Worm (Caenorhabditis elegans): Measurements from ENCODE around the gene F35C11.5.

The F35C11.5 gene

DNA sequence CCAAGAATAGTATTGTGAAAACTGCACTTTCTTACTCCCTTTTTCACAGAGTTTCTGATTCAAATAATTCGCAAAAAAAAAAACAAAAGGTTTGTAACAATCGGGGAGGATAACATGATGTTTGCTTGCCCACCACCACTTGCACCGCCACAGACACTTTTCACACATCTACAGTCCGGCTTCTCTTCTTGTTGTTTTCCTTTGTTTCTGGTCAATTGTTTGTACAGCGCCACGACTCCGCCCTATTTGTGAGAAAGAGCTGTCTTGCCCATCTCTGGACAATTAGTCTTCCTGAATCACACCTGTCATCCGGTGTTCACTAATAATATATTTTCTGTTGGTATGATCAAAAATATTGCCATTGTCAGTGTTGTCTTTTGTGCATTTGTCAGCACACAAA, 22.6 kb upstream of the F35C11.5 start, which contains the start of gene M110.9:
Gene M110.9 (plus strand): TSS at position 301 of the 400 bp plus-strand sequence.
- TF ChIP-seq T23F11.4 (GFP tag; optimal IDR thresholded peaks at IDR 0.05) (no peak), pros-1 (tag; optimal IDR thresholded peaks at IDR 0.05) (no peak), mec-3 (tag; optimal IDR thresholded peaks at IDR 0.05; ENCODE audit: borderline replicate concordance) (no peak), ceh-22 (tag; optimal IDR thresholded peaks at IDR 0.05) (no peak), elt-4 (tag; optimal IDR thresholded peaks at IDR 0.05) (no peak), ets-4 (tag; optimal IDR thresholded peaks at IDR 0.05) (no peak), fax-1 (tag; optimal IDR thresholded peaks at IDR 0.05) (no peak), zip-5 (tag; optimal IDR thresholded peaks at IDR 0.05) (no peak), hlh-13 (GFP tag; optimal IDR thresholded peaks at IDR 0.05) (no peak), madf-2 (tag; optimal IDR thresholded peaks at IDR 0.05) (no peak), ttx-3 (tag; optimal IDR thresholded peaks at IDR 0.05) (no peak)

DNA sequence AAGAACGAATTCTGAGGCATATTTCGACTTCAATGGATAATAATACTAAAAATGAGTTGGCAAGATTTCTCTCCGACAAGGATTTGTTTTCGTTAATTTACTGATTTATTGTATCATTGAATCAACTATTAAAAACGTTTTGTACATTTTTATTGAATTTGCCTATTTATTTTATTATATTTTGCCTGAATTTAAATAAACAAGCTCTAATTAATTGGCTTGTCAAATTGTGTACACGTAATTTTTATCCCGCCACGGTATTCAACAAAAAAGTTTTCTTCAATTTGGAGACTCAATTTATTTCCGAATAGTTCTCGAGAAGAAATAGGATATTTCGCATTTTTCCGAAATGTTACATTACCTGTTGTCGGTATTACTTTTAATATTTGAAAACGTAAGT, 21.1 kb upstream of the F35C11.5 start, which contains the start of gene M110.7:
Gene M110.7 (plus strand): TSS at position 301 of the 400 bp plus-strand sequence.
- no peak for TF ChIP-seq C38D4.7 (GFP tag; optimal IDR thresholded peaks at IDR 0.05)

DNA sequence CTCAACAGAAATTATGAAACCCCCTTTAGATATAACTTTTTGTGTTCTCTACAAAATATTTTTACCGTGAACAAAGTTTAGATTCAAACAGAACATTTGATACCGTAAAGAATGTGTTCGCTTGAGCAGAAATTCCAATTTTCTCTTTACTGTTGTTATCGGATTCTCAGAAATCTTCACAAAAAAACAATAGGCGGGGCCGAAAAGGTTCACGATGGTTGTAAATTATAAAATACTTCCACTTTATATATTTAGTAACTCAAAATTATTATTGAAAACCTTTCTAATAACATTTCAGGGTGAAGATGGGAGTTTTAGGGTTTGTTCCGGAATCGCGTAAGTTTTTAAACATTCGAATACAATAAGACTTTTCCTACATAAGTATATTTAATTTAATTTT, 15.4 kb upstream of the F35C11.5 start, which contains the start of gene nlp-5:
Gene nlp-5 (plus strand): TSS at position 301 of the 400 bp plus-strand sequence.
- TF ChIP-seq ztf-16 (tag; optimal IDR thresholded peaks at IDR 0.05): no peak
- TF ChIP-seq hlh-6 (tag; optimal IDR thresholded peaks at IDR 0.05): no peak
- no peak for TF ChIP-seq sdc-2 (tag; optimal IDR thresholded peaks at IDR 0.05)
- no peak for TF ChIP-seq C38D4.7 (GFP tag; optimal IDR thresholded peaks at IDR 0.05)
- no peak for TF ChIP-seq T23F11.4 (GFP tag; optimal IDR thresholded peaks at IDR 0.05)
- TF ChIP-seq pag-3 (tag; optimal IDR thresholded peaks at IDR 0.05; ENCODE audit: borderline replicate concordance): no peak
- TF ChIP-seq ama-1 (optimal IDR thresholded peaks at IDR 0.05): no peak
- no peak for TF ChIP-seq fax-1 (tag; optimal IDR thresholded peaks at IDR 0.05)
- no peak for TF ChIP-seq F13H6.1 (tag; optimal IDR thresholded peaks at IDR 0.05)
- TF ChIP-seq ceh-31 (tag; optimal IDR thresholded peaks at IDR 0.05): no peak
- no peak for TF ChIP-seq elt-2 (tag; optimal IDR thresholded peaks at IDR 0.05)
- no peak for TF ChIP-seq nhr-11 (tag; optimal IDR thresholded peaks at IDR 0.05)
- TF ChIP-seq nfya-1 (tag; optimal IDR thresholded peaks at IDR 0.05): no peak
- no peak for TF ChIP-seq fkh-10 (GFP tag; optimal IDR thresholded peaks at IDR 0.05)
- TF ChIP-seq elt-4 (tag; optimal IDR thresholded peaks at IDR 0.05): no peak
- no peak for TF ChIP-seq ceh-18 (tag; optimal IDR thresholded peaks at IDR 0.05)
- no peak for TF ChIP-seq ceh-30 (tag; optimal IDR thresholded peaks at IDR 0.05)
- TF ChIP-seq ahr-1 (tag; optimal IDR thresholded peaks at IDR 0.05): no peak

DNA sequence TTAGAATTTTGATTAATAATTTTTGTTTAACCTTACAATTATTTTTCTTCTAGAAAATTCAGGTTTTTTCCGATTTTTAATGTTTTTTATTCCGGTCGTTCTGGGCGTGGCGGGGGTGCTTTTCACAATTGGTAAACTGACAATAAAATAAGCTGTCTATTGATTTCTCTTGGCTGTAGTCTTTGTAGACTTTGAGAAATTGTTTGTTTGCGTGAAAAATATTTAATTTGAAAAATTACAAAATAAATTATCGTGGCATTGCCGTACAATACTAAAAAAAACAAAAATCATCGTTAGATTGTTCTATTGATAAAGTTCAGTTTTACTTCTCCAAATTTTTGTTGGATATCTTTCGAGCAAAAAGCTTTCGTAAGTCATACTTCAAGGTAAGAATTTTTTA, 7.1 kb upstream of the F35C11.5 start, which contains the start of gene F35C11.3:
Gene F35C11.3 (plus strand): TSS at position 301 of the 400 bp plus-strand sequence.
- TF ChIP-seq ceh-30 (tag; optimal IDR thresholded peaks at IDR 0.05) (no peak), dve-1 (tag; optimal IDR thresholded peaks at IDR 0.05) (no peak), Y22D7AL.16 (tag; optimal IDR thresholded peaks at IDR 0.05) (no peak), pqm-1 (tag; optimal IDR thresholded peaks at IDR 0.05) (no peak), odd-2 (tag; optimal IDR thresholded peaks at IDR 0.05) (no peak), unc-3 (GFP tag; conservative IDR thresholded peaks at IDR 0.05) (no peak), unc-3 (tag; optimal IDR thresholded peaks at IDR 0.05) (no peak), fkh-10 (GFP tag; optimal IDR thresholded peaks at IDR 0.05) (no peak), madf-2 (tag; optimal IDR thresholded peaks at IDR 0.05) (no peak), fax-1 (tag; optimal IDR thresholded peaks at IDR 0.05) (no peak), pat-9 (tag; optimal IDR thresholded peaks at IDR 0.05) (no peak), mec-3 (tag; optimal IDR thresholded peaks at IDR 0.05; ENCODE audit: borderline replicate concordance) (no peak), eyg-1 (tag; optimal IDR thresholded peaks at IDR 0.05) (no peak), syd-9 (tag; optimal IDR thresholded peaks at IDR 0.05) (no peak), elt-4 (tag; optimal IDR thresholded peaks at IDR 0.05) (no peak), sox-2 (GFP tag; IDR thresholded peaks at IDR 0.05) (no peak), ceh-9 (tag; optimal IDR thresholded peaks at IDR 0.05) (no peak), C08G9.2 (tag; optimal IDR thresholded peaks at IDR 0.05) (no peak), ceh-22 (tag; optimal IDR thresholded peaks at IDR 0.05) (no peak), ttx-3 (tag; optimal IDR thresholded peaks at IDR 0.05) (no peak), pros-1 (tag; optimal IDR thresholded peaks at IDR 0.05) (no peak)
